Fruit fly (Drosophila melanogaster): ENCODE data around the gene senju.

The senju gene

dm6 chr2L:5043495-5044146 lies 9.0 kb upstream of the senju start:
- TF ChIP-seq fd96Ca (GFP tag; IDR thresholded peaks at IDR 0.05): peak; percentile 87
- peak; percentile 51 for TF ChIP-seq CG8159 (tag; optimal IDR thresholded peaks at IDR 0.05)
- peak; percentile 61 for TF ChIP-seq CG17806 (tag; optimal IDR thresholded peaks at IDR 0.05)
- peak; percentile 27 for TF ChIP-seq CG34367 (tag; optimal IDR thresholded peaks at IDR 0.05)
- no peak for TF ChIP-seq rn (GFP tag; IDR thresholded peaks at IDR 0.05)
- peak; percentile 27 for TF ChIP-seq gl (tag; optimal IDR thresholded peaks at IDR 0.05)
- peak; percentile 80 for TF ChIP-seq Pif1A (GFP tag; optimal IDR thresholded peaks at IDR 0.05)
- peak; percentile 66 for TF ChIP-seq Pif1B (GFP tag; optimal IDR thresholded peaks at IDR 0.05)
- peak; percentile 82 for TF ChIP-seq Ets98B (GFP tag; IDR thresholded peaks at IDR 0.05)
- 0 out of 2 replicates have a peak, but pooled peaks have one; percentile 36 for TF ChIP-seq CG10348 (GFP tag; IDR thresholded peaks at IDR 0.05)
- peak; percentile 46 for TF ChIP-seq Snoo (tag; optimal IDR thresholded peaks at IDR 0.05)
- peak; percentile 88 for TF ChIP-seq CG4496 (GFP tag; IDR thresholded peaks at IDR 0.05)
- TF ChIP-seq CG14655 (GFP tag; optimal IDR thresholded peaks at IDR 0.05): peak; percentile 79
- peak; percentile 87 for TF ChIP-seq EcR (GFP tag; optimal IDR thresholded peaks at IDR 0.05)
- peak; percentile 60 for TF ChIP-seq CG8301 (tag; optimal IDR thresholded peaks at IDR 0.05)
- no peak for TF ChIP-seq D1 (tag; optimal IDR thresholded peaks at IDR 0.05)
- TF ChIP-seq CG9948 (tag; optimal IDR thresholded peaks at IDR 0.05): peak; percentile 60
- TF ChIP-seq CG13204 (GFP tag; optimal IDR thresholded peaks at IDR 0.05): peak; percentile 40
- TF ChIP-seq CG15710 (tag; optimal IDR thresholded peaks at IDR 0.05): peak; percentile 61
- TF ChIP-seq CG32121 (GFP tag; IDR thresholded peaks at IDR 0.05): peak; percentile 82
- peak; percentile 68 for TF ChIP-seq CG12605 (GFP tag; IDR thresholded peaks at IDR 0.05)

- TF ChIP-seq CG4496 (GFP tag; IDR thresholded peaks at IDR 0.05) (0 out of 3 replicates have a peak, but pooled peaks have one; percentile 33), CG17806 (tag; optimal IDR thresholded peaks at IDR 0.05) (no peak)
These were observed 8.2 kb upstream of the senju start, which contains the start of gene CG31650 for dm6 chr2L:5044361-5044891. Gene CG31650 (minus strand): TSS chr2L:5044712.

dm6 chr2L:5044892-5045619 lies 7.6 kb upstream of the senju start:
- TF ChIP-seq rn (GFP tag; IDR thresholded peaks at IDR 0.05): no peak
- TF ChIP-seq CG12605 (GFP tag; IDR thresholded peaks at IDR 0.05): 0 out of 2 replicates have a peak, but pooled peaks have one; percentile 25
- peak; percentile 23 for TF ChIP-seq CG8301 (tag; optimal IDR thresholded peaks at IDR 0.05)
- TF ChIP-seq CG13204 (GFP tag; optimal IDR thresholded peaks at IDR 0.05): peak; percentile 25
- TF ChIP-seq Ets98B (GFP tag; IDR thresholded peaks at IDR 0.05): peak; percentile 55
- peak; percentile 42 for TF ChIP-seq Snoo (tag; optimal IDR thresholded peaks at IDR 0.05)
- TF ChIP-seq Pif1A (GFP tag; optimal IDR thresholded peaks at IDR 0.05): peak; percentile 52
- TF ChIP-seq fd96Ca (GFP tag; IDR thresholded peaks at IDR 0.05): peak; percentile 69; the same call in 2 of the 3 replicates
- peak; percentile 53 for TF ChIP-seq CG4496 (GFP tag; IDR thresholded peaks at IDR 0.05)
- TF ChIP-seq gl (tag; optimal IDR thresholded peaks at IDR 0.05): no peak
- peak; percentile 57 for TF ChIP-seq Pif1B (GFP tag; optimal IDR thresholded peaks at IDR 0.05)
- TF ChIP-seq CG9948 (tag; optimal IDR thresholded peaks at IDR 0.05): peak; percentile 9
- TF ChIP-seq CG14655 (GFP tag; optimal IDR thresholded peaks at IDR 0.05): peak; percentile 57
- peak; percentile 25; the same call in 1 of the 2 replicates for TF ChIP-seq CG10348 (GFP tag; IDR thresholded peaks at IDR 0.05)
- peak; percentile 41; the same call in 1 of the 2 replicates for TF ChIP-seq CG32121 (GFP tag; IDR thresholded peaks at IDR 0.05)
- peak; percentile 0 for TF ChIP-seq CG8159 (tag; optimal IDR thresholded peaks at IDR 0.05)
- TF ChIP-seq CG15710 (tag; optimal IDR thresholded peaks at IDR 0.05): peak; percentile 10
- TF ChIP-seq CG34367 (tag; optimal IDR thresholded peaks at IDR 0.05): peak; percentile 5
- TF ChIP-seq CG17806 (tag; optimal IDR thresholded peaks at IDR 0.05): peak; percentile 3
- TF ChIP-seq D1 (tag; optimal IDR thresholded peaks at IDR 0.05): no peak
- TF ChIP-seq EcR (GFP tag; optimal IDR thresholded peaks at IDR 0.05): peak; percentile 97

dm6 chr2L:5046261-5046660 lies 6.4 kb upstream of the senju start:
- TF ChIP-seq Pif1B (GFP tag; optimal IDR thresholded peaks at IDR 0.05) (no peak), CG4496 (GFP tag; IDR thresholded peaks at IDR 0.05) (no peak), Ets98B (GFP tag; IDR thresholded peaks at IDR 0.05) (no peak), CG32121 (GFP tag; IDR thresholded peaks at IDR 0.05) (no peak), CG10348 (GFP tag; IDR thresholded peaks at IDR 0.05) (no peak), CG8301 (tag; optimal IDR thresholded peaks at IDR 0.05) (no peak), gl (tag; optimal IDR thresholded peaks at IDR 0.05) (no peak), Snoo (tag; optimal IDR thresholded peaks at IDR 0.05) (no peak), EcR (GFP tag; optimal IDR thresholded peaks at IDR 0.05) (no peak), CG34367 (tag; optimal IDR thresholded peaks at IDR 0.05) (no peak), CG9948 (tag; optimal IDR thresholded peaks at IDR 0.05) (no peak), CG14655 (GFP tag; optimal IDR thresholded peaks at IDR 0.05) (no peak), CG12605 (GFP tag; IDR thresholded peaks at IDR 0.05) (no peak), fd96Ca (GFP tag; IDR thresholded peaks at IDR 0.05) (no peak), Pif1A (GFP tag; optimal IDR thresholded peaks at IDR 0.05) (no peak), CG15710 (tag; optimal IDR thresholded peaks at IDR 0.05) (no peak), CG17806 (tag; optimal IDR thresholded peaks at IDR 0.05) (no peak), CG8159 (tag; optimal IDR thresholded peaks at IDR 0.05) (no peak), CG13204 (GFP tag; optimal IDR thresholded peaks at IDR 0.05) (no peak)

- peak; percentile 50; the same call in 1 of the 3 replicates for TF ChIP-seq CG4496 (GFP tag; IDR thresholded peaks at IDR 0.05)
- no peak for TF ChIP-seq Snoo (tag; optimal IDR thresholded peaks at IDR 0.05)
- TF ChIP-seq CG34367 (tag; optimal IDR thresholded peaks at IDR 0.05): no peak
- TF ChIP-seq EcR (GFP tag; optimal IDR thresholded peaks at IDR 0.05): peak; percentile 51
- TF ChIP-seq CG12605 (GFP tag; IDR thresholded peaks at IDR 0.05): no peak
- TF ChIP-seq Ets98B (GFP tag; IDR thresholded peaks at IDR 0.05): no peak
- TF ChIP-seq CG9948 (tag; optimal IDR thresholded peaks at IDR 0.05): no peak
- no peak for TF ChIP-seq CG17806 (tag; optimal IDR thresholded peaks at IDR 0.05)
- no peak for TF ChIP-seq CG10348 (GFP tag; IDR thresholded peaks at IDR 0.05)
- peak; percentile 23 for TF ChIP-seq CG8301 (tag; optimal IDR thresholded peaks at IDR 0.05)
- no peak for TF ChIP-seq CG13204 (GFP tag; optimal IDR thresholded peaks at IDR 0.05)
- no peak for TF ChIP-seq Pif1A (GFP tag; optimal IDR thresholded peaks at IDR 0.05)
- TF ChIP-seq CG15710 (tag; optimal IDR thresholded peaks at IDR 0.05): no peak
- peak; percentile 14 for TF ChIP-seq Pif1B (GFP tag; optimal IDR thresholded peaks at IDR 0.05)
These were observed 2.7 kb upstream of the senju start for dm6 chr2L:5049974-5050373.
